Worm (Caenorhabditis elegans): ENCODE results near the gene DH11.5.

ce11 chrII:7946830-7947425 is 29.5 kb upstream of the DH11.5 start, which contains the start of gene ZK669.5:
- TF ChIP-seq W03F9.2 (tag; optimal IDR thresholded peaks at IDR 0.05): no peak
- no peak for TF ChIP-seq him-1 (tag; optimal IDR thresholded peaks at IDR 0.05)
- TF ChIP-seq dao-5 (tag; optimal IDR thresholded peaks at IDR 0.05): no peak

All from whole organism, L4/young adult.